Fruit fly (Drosophila melanogaster): ENCODE measurements around the gene Nmd3.

Nmd3 gene

dm6 chrX:2184563-2184962 lies at the start of gene Nmd3, which contains the start of gene CG17776:
Nmd3 (minus strand) TSS chrX:2184668.
CG17776 (plus strand) TSS chrX:2184725.
- TF ChIP-seq noc (tag; optimal IDR thresholded peaks at IDR 0.05): peak; percentile 36

DNA sequence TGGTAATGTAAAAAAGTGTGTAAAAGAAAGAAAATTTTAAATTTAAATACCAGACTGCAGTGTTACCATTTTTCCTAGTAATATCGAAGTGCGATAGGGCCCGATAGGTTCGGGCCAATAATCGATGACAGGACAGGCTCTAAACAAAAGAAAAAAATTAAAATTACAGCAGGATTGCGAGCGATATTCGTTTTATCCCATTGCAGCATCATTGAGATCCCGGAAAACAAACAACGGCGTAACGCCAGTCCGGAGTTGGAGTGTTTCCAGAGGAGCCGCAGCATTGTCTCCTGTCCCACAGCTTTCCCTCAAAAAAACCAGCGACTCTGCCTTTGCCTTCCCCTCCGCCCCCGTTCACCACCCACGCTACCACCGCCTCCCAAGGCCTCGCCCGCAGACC lies 40.7 kb upstream of the Nmd3 start, which contains the start of gene pcx:
TSS of gene pcx (plus strand) at position 159 of the 400 bp plus-strand sequence.
- no peak for TF ChIP-seq noc (tag; optimal IDR thresholded peaks at IDR 0.05)

dm6 chrX:2223454-2223853 lies 39.0 kb upstream of the Nmd3 start, which contains the start of gene CG14052:
CG14052 (plus strand) TSS chrX:2223754.
- TF ChIP-seq noc (tag; optimal IDR thresholded peaks at IDR 0.05): no peak

- TF ChIP-seq noc (tag; optimal IDR thresholded peaks at IDR 0.05): peak; percentile 67
Measured at dm6 chrX:2222181-2222790, 37.8 kb upstream of the Nmd3 start, which contains the start of gene Vinc. Vinc (minus strand) TSS chrX:2222567.

- TF ChIP-seq noc (tag; optimal IDR thresholded peaks at IDR 0.05): no peak
Measured at dm6 chrX:2221598-2221997, 37.1 kb upstream of the Nmd3 start.

dm6 chrX:2219899-2220298 lies 35.4 kb upstream of the Nmd3 start:
- no peak for TF ChIP-seq noc (tag; optimal IDR thresholded peaks at IDR 0.05)

dm6 chrX:2219246-2219645 lies 34.8 kb upstream of the Nmd3 start:
- TF ChIP-seq noc (tag; optimal IDR thresholded peaks at IDR 0.05): no peak

DNA sequence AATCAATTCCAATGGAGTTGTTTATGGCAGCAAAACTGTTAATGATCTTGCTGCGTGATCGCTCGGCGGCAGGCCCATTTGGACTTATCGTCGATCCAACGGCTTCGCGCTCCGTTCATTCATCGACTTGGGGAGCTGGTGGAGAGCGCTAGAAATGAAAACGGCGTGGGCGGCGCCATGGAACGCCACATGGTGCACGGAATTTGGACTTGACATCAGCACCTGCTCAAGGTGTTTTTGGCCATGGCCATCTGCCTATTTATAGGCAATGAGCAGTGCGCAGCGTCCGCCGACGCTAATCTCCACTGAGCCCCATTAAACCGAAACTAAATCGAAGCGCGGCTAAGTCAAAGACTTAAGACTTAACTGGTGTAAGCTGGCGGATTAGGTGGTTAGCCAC lies 34.0 kb upstream of the Nmd3 start:
- no peak for TF ChIP-seq noc (tag; optimal IDR thresholded peaks at IDR 0.05)

DNA sequence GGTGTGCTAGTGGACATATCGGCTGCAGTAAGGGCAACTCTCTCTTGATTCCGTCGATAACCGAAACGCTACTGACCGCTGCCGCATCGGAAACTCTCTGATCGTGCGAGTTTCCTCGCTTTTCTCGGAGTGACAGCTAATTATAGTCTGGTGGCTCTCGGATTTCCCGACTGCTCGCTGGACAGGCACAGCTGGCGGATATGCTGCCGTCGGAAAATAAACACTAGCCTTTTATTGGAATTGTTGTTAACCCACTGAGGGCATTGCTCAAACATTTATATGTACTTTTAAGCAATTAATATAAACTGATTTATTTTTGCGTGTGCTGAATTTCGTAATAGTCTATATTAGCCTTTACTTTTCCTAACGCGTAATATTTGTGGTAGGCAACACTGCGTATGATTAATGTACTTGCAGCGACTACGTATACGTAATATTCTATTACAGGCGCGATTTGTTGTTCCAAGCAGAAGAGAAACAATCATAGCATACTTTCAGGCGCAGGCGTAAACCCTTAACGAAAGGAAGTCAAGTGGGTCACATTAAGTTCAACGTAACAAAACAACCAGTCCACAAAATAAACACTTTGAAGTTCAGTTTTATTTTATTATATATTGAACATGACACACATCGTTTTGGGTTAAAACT lies 29.4 kb upstream of the Nmd3 start, which contains the start of gene SmydA-8:
TSS of gene SmydA-8 (minus strand) at position 51 of the 648 bp plus-strand sequence.
- no peak for TF ChIP-seq noc (tag; optimal IDR thresholded peaks at IDR 0.05)

DNA sequence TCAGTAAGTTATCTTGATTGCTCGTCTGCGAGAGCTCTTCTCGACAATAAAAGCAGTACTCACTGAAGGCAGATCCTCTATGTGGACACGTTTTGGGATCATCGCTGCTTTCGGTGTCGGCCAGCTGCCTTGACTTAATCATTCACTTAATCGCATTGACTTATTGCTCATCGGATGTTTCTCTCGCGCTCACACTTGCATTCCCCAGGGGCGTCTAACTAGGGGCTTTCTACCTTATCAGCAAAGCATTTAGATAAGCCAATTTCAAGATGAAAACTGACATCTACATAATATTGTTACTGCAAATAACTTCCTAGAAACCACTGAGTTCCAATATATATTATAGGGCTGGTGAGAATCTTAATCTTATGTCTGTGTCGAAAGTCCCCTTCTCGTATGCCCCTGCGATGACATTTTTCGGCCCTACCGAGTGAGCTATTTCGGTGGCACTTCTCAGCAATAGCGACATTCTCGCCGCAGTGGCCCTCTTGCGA lies 27.9 kb upstream of the Nmd3 start:
- TF ChIP-seq noc (tag; optimal IDR thresholded peaks at IDR 0.05): no peak

dm6 chrX:2208641-2209241 lies 24.3 kb upstream of the Nmd3 start:
- TF ChIP-seq noc (tag; optimal IDR thresholded peaks at IDR 0.05): no peak

DNA sequence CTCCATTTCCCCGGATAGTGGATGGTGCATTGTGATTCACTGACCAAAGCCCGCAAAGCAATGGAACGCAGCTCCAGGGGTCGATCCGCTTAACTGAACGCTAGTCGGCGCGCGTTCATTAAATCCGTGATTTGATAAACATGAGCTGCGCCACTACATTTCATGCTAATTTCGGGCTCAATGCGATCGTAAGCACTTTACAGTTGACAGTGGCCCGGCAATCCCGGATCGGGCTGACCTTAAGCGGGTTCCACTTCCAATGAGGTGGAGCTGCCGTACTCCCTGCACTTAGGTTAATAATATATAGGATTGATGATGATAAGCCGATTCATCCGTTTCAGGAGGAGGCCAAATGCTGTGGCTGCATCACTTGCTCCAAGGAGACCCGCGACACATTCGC lies 19.3 kb upstream of the Nmd3 start, which contains the start of gene FarO:
TSS of gene FarO (minus strand) at position 101 of the 400 bp plus-strand sequence.
- TF ChIP-seq noc (tag; optimal IDR thresholded peaks at IDR 0.05): no peak

DNA sequence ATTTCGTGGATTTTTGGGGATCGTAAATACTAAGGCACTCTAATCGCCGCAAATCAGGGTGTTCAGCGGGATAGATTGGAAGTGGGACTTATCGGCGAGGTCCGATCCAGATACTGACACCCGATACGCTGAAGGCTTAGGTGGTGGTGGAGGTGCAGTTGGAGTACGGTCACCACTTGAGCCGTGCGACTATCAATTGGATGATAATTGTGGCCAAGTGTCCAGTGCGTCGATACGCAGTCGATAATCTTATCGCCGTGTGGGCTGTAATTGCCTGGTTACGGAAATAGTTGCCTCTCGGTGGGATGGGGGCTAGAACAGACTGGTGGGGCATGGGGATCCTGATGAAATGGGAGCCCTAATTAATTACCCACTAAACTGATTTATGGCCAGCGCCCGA lies 14.8 kb upstream of the Nmd3 start:
- TF ChIP-seq noc (tag; optimal IDR thresholded peaks at IDR 0.05): peak; percentile 33

DNA sequence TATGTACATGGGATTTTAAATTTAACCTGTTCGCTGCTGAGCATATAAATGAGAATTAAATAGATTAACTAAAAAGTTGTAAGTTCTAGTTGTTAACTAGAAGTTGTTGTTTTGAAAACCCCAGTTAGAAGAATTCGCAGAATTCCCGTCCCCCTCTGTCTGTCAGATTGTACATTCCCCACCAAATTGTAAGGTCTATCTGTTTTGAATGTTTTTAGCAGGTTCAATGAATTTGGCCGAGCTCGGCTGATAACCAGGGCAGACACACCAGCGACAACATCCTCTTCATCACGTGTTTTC lies 13.8 kb upstream of the Nmd3 start:
- TF ChIP-seq noc (tag; optimal IDR thresholded peaks at IDR 0.05): no peak

- no peak for TF ChIP-seq noc (tag; optimal IDR thresholded peaks at IDR 0.05)
Measured at dm6 chrX:2197414-2198271, 13.2 kb upstream of the Nmd3 start.
